Fruit fly (Drosophila melanogaster) whole organism, embryonic: ENCODE data around the gene lab.

Source experiments
- Bdp1 ChIP-seq: fragments of 200-800 bp; sonication (Bioruptor generic); optimal IDR thresholded peaks from 3 replicates; lab custom pipeline; 2016; ENCODE audit warnings: missing biosample characterization, missing genetic modification characterization
- Bteb2 ChIP-seq: fragments of 200-800 bp; sonication (Bioruptor generic); optimal IDR thresholded peaks from 2 replicates; lab custom pipeline; 2016; ENCODE audit warnings: missing biosample characterization, missing genetic modification characterization
- CG1024 ChIP-seq: fragments of 200-800 bp; sonication (Bioruptor generic); IDR thresholded peaks from 2 replicates; pipeline ENCODE4 v1.3.6; 2022; ENCODE audit warnings: missing biosample characterization, missing genetic modification characterization
- CG10267 ChIP-seq: fragments of 200-800 bp; sonication (Bioruptor generic); optimal IDR thresholded peaks from 2 replicates; lab custom pipeline; 2018; ENCODE audit warnings: missing biosample characterization, mild to moderate bottlenecking, missing genetic modification characterization, moderate library complexity
- CG10431 ChIP-seq: fragments of 200-800 bp; sonication (Bioruptor generic); optimal IDR thresholded peaks from 3 replicates; lab custom pipeline; 2018; ENCODE audit warnings: missing biosample characterization, mild to moderate bottlenecking, missing genetic modification characterization
- CG15011 ChIP-seq: fragments of 200-800 bp; sonication (Bioruptor generic); optimal IDR thresholded peaks from 3 replicates; lab custom pipeline; 2018; ENCODE audit warnings: missing biosample characterization, mild to moderate bottlenecking, missing genetic modification characterization
- CG18262 ChIP-seq: fragments of 200-800 bp; optimal IDR thresholded peaks from 3 replicates; lab custom pipeline; 2019; ENCODE audit warnings: missing biosample characterization, mild to moderate bottlenecking, missing genetic modification characterization, moderate library complexity
- CG2199 ChIP-seq: fragments of 200-800 bp; sonication (Bioruptor generic); IDR thresholded peaks from 3 replicates; pipeline ENCODE4 v1.3.6; 2022; ENCODE audit warnings: missing biosample characterization, missing genetic modification characterization
- CG2889 ChIP-seq: fragments of 200-800 bp; sonication (Bioruptor generic); IDR thresholded peaks from 3 replicates; pipeline ENCODE4 v1.3.6; 2022; ENCODE audit warnings: missing biosample characterization, missing genetic modification characterization
- CG34422 ChIP-seq: fragments of 200-800 bp; sonication (Bioruptor generic); IDR thresholded peaks from 3 replicates; pipeline ENCODE4 v1.3.6; 2022; ENCODE audit warnings: missing biosample characterization, missing genetic modification characterization
- CG4617 ChIP-seq: fragments of 200-800 bp; sonication (Bioruptor generic); optimal IDR thresholded peaks from 3 replicates; lab custom pipeline; 2016; ENCODE audit warnings: missing biosample characterization, missing genetic modification characterization, borderline replicate concordance
- CG6175 ChIP-seq: fragments of 200-800 bp; sonication (Bioruptor generic); IDR thresholded peaks from 3 replicates; pipeline ENCODE4 v1.3.6; 2022; ENCODE audit warnings: missing biosample characterization, missing genetic modification characterization
- CG8089 ChIP-seq: fragments of 200-800 bp; sonication (Bioruptor generic); optimal IDR thresholded peaks from 3 replicates; lab custom pipeline; 2016; ENCODE audit warnings: missing biosample characterization, missing genetic modification characterization
- CHES-1-like ChIP-seq: fragments of 200-800 bp; sonication (Bioruptor generic); optimal IDR thresholded peaks from 2 replicates; lab custom pipeline; 2016; ENCODE audit warnings: missing biosample characterization, missing genetic modification characterization
- Dad ChIP-seq: fragments of 200-800 bp; sonication (Bioruptor generic); optimal IDR thresholded peaks from 3 replicates; lab custom pipeline; 2016; ENCODE audit warnings: missing biosample characterization, missing genetic modification characterization
- Dp ChIP-seq: fragments of 200-800 bp; sonication (Bioruptor generic); optimal IDR thresholded peaks from 2 replicates; lab custom pipeline; 2018; ENCODE audit warnings: missing biosample characterization, mild to moderate bottlenecking, missing genetic modification characterization, moderate library complexity
- Eip74EF ChIP-seq, 2 experiments: fragments of 200-800 bp in 1 of 2; fragments of >200 bp in 1 of 2; sonication (Bioruptor generic) in 1 of 2; optimal IDR thresholded peaks; 2 replicates each; lab custom pipeline; 2017 to 2019; ENCODE audit warnings: missing biosample characterization in 2 of 2, missing genetic modification characterization in 2 of 2, mild to moderate bottlenecking in 1 of 2, moderate library complexity in 1 of 2
- Elba2 ChIP-seq: fragments of 200-800 bp; sonication (Bioruptor generic); optimal IDR thresholded peaks from 3 replicates; lab custom pipeline; 2016; ENCODE audit warnings: missing biosample characterization, missing genetic modification characterization
- Fer2 ChIP-seq: fragments of 200-800 bp; sonication (Bioruptor generic); optimal IDR thresholded peaks from 2 replicates; lab custom pipeline; 2018; ENCODE audit warnings: missing biosample characterization, mild to moderate bottlenecking, missing genetic modification characterization, moderate library complexity
- Med ChIP-seq: fragments of 200-800 bp; sonication (Bioruptor generic); peaks from one replicate; lab custom pipeline; 2016; ENCODE audit warnings: missing biosample characterization, missing genetic modification characterization, mild to moderate bottlenecking, inconsistent platforms, moderate library complexity
- Mrtf ChIP-seq: fragments of 200-800 bp; sonication (Bioruptor generic); IDR thresholded peaks from 3 replicates; pipeline ENCODE4 v1.3.6; 2022; ENCODE audit warnings: missing biosample characterization, missing genetic modification characterization
- Myb ChIP-seq: fragments of 200-800 bp; sonication (Bioruptor generic); optimal IDR thresholded peaks from 2 replicates; lab custom pipeline; 2016; ENCODE audit warnings: missing biosample characterization, missing genetic modification characterization
- NC2β ChIP-seq: fragments of 200-800 bp; sonication (Bioruptor generic); optimal IDR thresholded peaks from 2 replicates; lab custom pipeline; 2016; ENCODE audit warnings: missing biosample characterization, missing genetic modification characterization
- Sry-β ChIP-seq: fragments of 200-800 bp; sonication (Bioruptor generic); optimal IDR thresholded peaks from 2 replicates; lab custom pipeline; 2018; ENCODE audit warnings: missing biosample characterization, mild to moderate bottlenecking, missing genetic modification characterization, moderate library complexity
- Stat92E ChIP-seq, 3 experiments: fragments of >200 bp in 2 of 3; fragments of 200-800 bp in 1 of 3; sonication (Bioruptor generic) in 1 of 3; optimal IDR thresholded peaks; 2 replicates each; lab custom pipeline; 2017 to 2019; ENCODE audit warnings: missing biosample characterization in 3 of 3, missing genetic modification characterization in 3 of 3, mild to moderate bottlenecking in 1 of 3, moderate library complexity in 1 of 3
- ac ChIP-seq: fragments of 200-800 bp; sonication (Bioruptor generic); optimal IDR thresholded peaks from 3 replicates; lab custom pipeline; 2017; ENCODE audit warnings: missing biosample characterization, mild to moderate bottlenecking, missing genetic modification characterization
- ap ChIP-seq: fragments of 200-800 bp; sonication (Bioruptor generic); IDR thresholded peaks from 2 replicates; pipeline ENCODE4 v1.3.6; 2022; ENCODE audit warnings: missing biosample characterization, missing genetic modification characterization
- bowl ChIP-seq: fragments of 200-800 bp; sonication (Bioruptor generic); IDR thresholded peaks from 2 replicates; pipeline ENCODE4 v1.3.6; 2022; ENCODE audit warnings: missing biosample characterization, missing genetic modification characterization
- bsh ChIP-seq, 2 experiments: fragments of 200-800 bp; sonication (Bioruptor generic); optimal IDR thresholded peaks; 2 replicates each; lab custom pipeline; 2017 to 2018; ENCODE audit warnings: mild to moderate bottlenecking in 2 of 2, missing biosample characterization in 2 of 2, missing genetic modification characterization in 2 of 2, moderate library complexity in 1 of 2
- btn ChIP-seq: fragments of 200-800 bp; sonication (Bioruptor generic); optimal IDR thresholded peaks from 2 replicates; lab custom pipeline; 2016; ENCODE audit warnings: missing biosample characterization, missing genetic modification characterization
- chm ChIP-seq: fragments of 200-800 bp; sonication (Bioruptor generic); IDR thresholded peaks from 2 replicates; pipeline ENCODE4 v1.3.6; 2022; ENCODE audit warnings: missing biosample characterization, missing genetic modification characterization
- croc ChIP-seq: fragments of 200-800 bp; sonication (Bioruptor generic); conservative IDR thresholded peaks from 3 replicates; pipeline ENCODE4 v1.3.6; 2022; ENCODE audit warnings: missing biosample characterization, missing genetic modification characterization
- dm ChIP-seq: fragments of 200-800 bp; sonication (Bioruptor generic); optimal IDR thresholded peaks from 3 replicates; lab custom pipeline; 2016; ENCODE audit warnings: missing biosample characterization, missing genetic modification characterization
- dmrt11E ChIP-seq: fragments of 200-800 bp; sonication (Bioruptor generic); optimal IDR thresholded peaks from 3 replicates; lab custom pipeline; 2018; ENCODE audit warnings: missing biosample characterization, mild to moderate bottlenecking, missing genetic modification characterization, moderate library complexity
- en ChIP-seq: fragments of 200-800 bp; sonication (Bioruptor generic); optimal IDR thresholded peaks from 2 replicates; lab custom pipeline; 2016; ENCODE audit warnings: missing biosample characterization, missing genetic modification characterization
- fd3F ChIP-seq: fragments of 200-800 bp; sonication (Bioruptor generic); optimal IDR thresholded peaks from 2 replicates; lab custom pipeline; 2018; ENCODE audit warnings: missing biosample characterization, mild to moderate bottlenecking, missing genetic modification characterization, moderate library complexity
- kay ChIP-seq: fragments of 200-800 bp; sonication (Bioruptor generic); optimal IDR thresholded peaks from 2 replicates; lab custom pipeline; 2016; ENCODE audit warnings: missing biosample characterization, missing genetic modification characterization
- nerfin-1 ChIP-seq: fragments of 200-800 bp; sonication (Bioruptor generic); optimal IDR thresholded peaks from 3 replicates; lab custom pipeline; 2019; ENCODE audit warnings: missing biosample characterization, mild to moderate bottlenecking, missing genetic modification characterization, moderate library complexity
- nmo ChIP-seq: fragments of 200-800 bp; sonication (Bioruptor generic); optimal IDR thresholded peaks from 2 replicates; lab custom pipeline; 2018; ENCODE audit warnings: missing biosample characterization, mild to moderate bottlenecking, missing genetic modification characterization, moderate library complexity
- oc ChIP-seq: fragments of 200-800 bp; sonication (Bioruptor generic); optimal IDR thresholded peaks from 2 replicates; lab custom pipeline; 2018; ENCODE audit warnings: missing biosample characterization, mild to moderate bottlenecking, missing genetic modification characterization, moderate library complexity
- phol ChIP-seq: fragments of 200-800 bp; sonication (Bioruptor generic); optimal IDR thresholded peaks from 3 replicates; lab custom pipeline; 2018; ENCODE audit warnings: missing biosample characterization, mild to moderate bottlenecking, missing genetic modification characterization, moderate library complexity
- trem ChIP-seq: fragments of 200-800 bp; optimal IDR thresholded peaks from 3 replicates; lab custom pipeline; 2019; ENCODE audit warnings: missing biosample characterization, mild to moderate bottlenecking, missing genetic modification characterization, moderate library complexity
- usp ChIP-seq: fragments of >200 bp; optimal IDR thresholded peaks from 2 replicates; lab custom pipeline; 2017; ENCODE audit warnings: missing biosample characterization, missing genetic modification characterization
- z ChIP-seq: fragments of 200-800 bp; sonication (Bioruptor generic); IDR thresholded peaks from 3 replicates; pipeline ENCODE4 v1.3.6; 2022; ENCODE audit warnings: missing biosample characterization, missing genetic modification characterization
- zen ChIP-seq: fragments of 200-800 bp; sonication (Bioruptor generic); optimal IDR thresholded peaks from 3 replicates; lab custom pipeline; 2018; ENCODE audit warnings: missing biosample characterization, mild to moderate bottlenecking, missing genetic modification characterization, moderate library complexity

lab gene

DNA sequence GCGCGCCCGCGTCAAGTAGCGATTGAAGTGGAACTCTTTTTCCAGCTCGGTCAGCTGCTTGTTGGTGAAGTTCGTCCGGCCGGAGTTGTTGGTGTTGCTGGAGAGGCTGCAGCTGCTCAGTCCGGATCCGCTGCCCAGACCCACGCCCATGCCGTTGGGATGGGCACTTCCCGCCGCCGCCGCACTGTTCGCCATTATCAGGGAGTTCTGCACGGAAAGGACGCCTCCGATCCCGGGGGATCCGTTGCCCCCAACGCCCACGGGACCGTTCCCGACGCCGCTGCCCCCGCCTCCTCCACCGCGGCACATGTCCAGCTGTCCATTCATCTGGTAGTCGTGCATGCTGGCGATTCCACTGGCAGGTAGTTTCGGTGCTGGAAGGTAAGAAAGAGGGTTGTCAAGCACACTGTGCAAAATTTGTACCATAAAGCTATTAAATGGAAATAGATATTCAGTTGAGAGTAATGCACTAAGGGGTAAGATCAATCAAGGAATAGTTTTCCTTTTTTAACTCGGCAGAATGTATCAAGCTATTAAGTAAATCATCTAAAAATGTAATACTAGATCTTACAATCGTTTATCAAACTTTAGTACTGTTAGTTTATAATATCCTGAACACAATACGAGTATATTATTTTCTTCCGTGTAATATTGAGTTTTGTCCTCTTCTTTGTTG is 15.6 kb downstream of the lab start (continued):
- TF ChIP-seq Bdp1 (GFP tag; lab: Kevin White, UChicago) (no peak), ap (GFP tag; lab: Robert Waterston, UW) (no peak), chm (GFP tag; lab: Robert Waterston, UW) (no peak), Dad (no peak), CG6175 (GFP tag; lab: Robert Waterston, UW) (no peak), dm (no peak), CG8089 (GFP tag; lab: Kevin White, UChicago) (no peak), CG10431 (no peak), btn (no peak), nerfin-1 (tag; lab: Kevin White, UChicago) (no peak), Elba2 (peak; percentile 28), CG34422 (GFP tag; lab: Robert Waterston, UW) (no peak), ac (peak; percentile 25), CG10267 (tag; lab: Kevin White, UChicago) (peak; percentile 4), bsh (GFP tag; optimal IDR thresholded peaks at IDR 0.05; lab: Kevin White, UChicago) (no peak), Sry-β (no peak), Med (GFP tag; lab: Kevin White, UChicago) (peak; percentile 62), en (GFP tag; lab: Kevin White, UChicago) (no peak), CG15011 (no peak), CG18262 (tag; lab: Kevin White, UChicago) (peak; percentile 21), nmo (no peak), Fer2 (no peak), fd3F (GFP tag; lab: Kevin White, UChicago) (no peak), Eip74EF (GFP tag; optimal IDR thresholded peaks at IDR 0.05; lab: Kevin White, UChicago) (no peak), Stat92E (GFP tag; optimal IDR thresholded peaks at IDR 0.05; lab: Kevin White, UChicago) (no peak), Bteb2 (GFP tag; lab: Kevin White, UChicago) (no peak), z (GFP tag; lab: Robert Waterston, UW) (no peak), CHES-1-like (GFP tag; lab: Kevin White, UChicago) (no peak), oc (tag; lab: Kevin White, UChicago) (no peak), bowl (no peak), Dp (GFP tag; lab: Kevin White, UChicago) (no peak), usp (GFP tag; lab: Kevin White, UChicago) (no peak), kay (GFP tag; lab: Kevin White, UChicago) (no peak), croc (GFP tag; lab: Robert Waterston, UW) (no peak), NC2β (GFP tag; lab: Kevin White, UChicago) (no peak), zen (peak; percentile 45), trem (peak; percentile 14), phol (tag; lab: Kevin White, UChicago) (no peak), CG4617 (no peak), CG2889 (GFP tag; lab: Robert Waterston, UW) (peak; percentile 18; the same call in 1 of the 3 replicates), CG2199 (GFP tag; lab: Robert Waterston, UW) (no peak), dmrt11E (tag; lab: Kevin White, UChicago) (peak; percentile 51), CG1024 (GFP tag; lab: Robert Waterston, UW) (no peak), Myb (GFP tag; lab: Kevin White, UChicago) (no peak), Mrtf (no peak)
